Worm (Caenorhabditis elegans) whole organism, L3 larva: ENCODE results near the gene C01G6.3.

ENCODE experiments used
- R02D3.7 ChIP-seq: fragments of 150-350 bp; optimal IDR thresholded peaks from 2 replicates; lab custom pipeline; 2014; ENCODE audit warnings: missing biosample characterization, missing genetic modification characterization
- ZK546.5 ChIP-seq: sonication (generic microtip); optimal IDR thresholded peaks from 2 replicates; lab custom pipeline; 2017; ENCODE audit warnings: missing biosample characterization, missing genetic modification characterization
- aly-2 ChIP-seq: fragments of 150-350 bp; optimal IDR thresholded peaks from 2 replicates; lab custom pipeline; 2014; ENCODE audit warnings: missing biosample characterization, missing genetic modification characterization
- ama-1 ChIP-seq: fragments of 150-350 bp; optimal IDR thresholded peaks from 2 replicates; lab custom pipeline; 2018
- ceh-16 ChIP-seq: sonication (generic microtip); optimal IDR thresholded peaks from 2 replicates; lab custom pipeline; 2017; ENCODE audit warnings: missing biosample characterization, missing genetic modification characterization
- ceh-9 ChIP-seq: sonication (generic microtip); optimal IDR thresholded peaks from 2 replicates; lab custom pipeline; 2018; ENCODE audit warnings: missing biosample characterization, missing genetic modification characterization
- daf-12 ChIP-seq: fragments of 150-350 bp; optimal IDR thresholded peaks from 2 replicates; lab custom pipeline; 2014; ENCODE audit warnings: missing biosample characterization, missing genetic modification reagents, missing genetic modification characterization
- egl-5 ChIP-seq: fragments of 150-350 bp; optimal IDR thresholded peaks from 2 replicates; lab custom pipeline; 2017; ENCODE audit warnings: missing biosample characterization, missing genetic modification reagents, missing genetic modification characterization, inconsistent platforms
- elt-1 ChIP-seq: fragments of 150-350 bp; optimal IDR thresholded peaks from 2 replicates; lab custom pipeline; 2014; ENCODE audit warnings: missing biosample characterization, missing genetic modification characterization
- eor-1 ChIP-seq, 2 experiments: fragments of 150-350 bp; optimal IDR thresholded peaks; 2 replicates each; lab custom pipeline; 2014 to 2018; ENCODE audit warnings: missing biosample characterization in 2 of 2, missing genetic modification characterization in 2 of 2
- fkh-10 ChIP-seq: sonication (generic microtip); optimal IDR thresholded peaks from 2 replicates; lab custom pipeline; 2017; ENCODE audit warnings: missing biosample characterization, missing genetic modification reagents, missing genetic modification characterization
- fkh-2 ChIP-seq: fragments of 150-350 bp; optimal IDR thresholded peaks from 2 replicates; lab custom pipeline; 2014; ENCODE audit warnings: missing biosample characterization, missing genetic modification reagents, missing genetic modification characterization
- hmg-11 ChIP-seq: sonication (generic microtip); optimal IDR thresholded peaks from 2 replicates; lab custom pipeline; 2016; ENCODE audit warnings: missing genetic modification characterization, missing compliant biosample characterization
- lin-39 ChIP-seq: fragments of 150-350 bp; optimal IDR thresholded peaks from 2 replicates; lab custom pipeline; 2018; ENCODE audit warnings: missing biosample characterization, missing genetic modification reagents, missing genetic modification characterization
- lsy-12 ChIP-seq: sonication (generic microtip); optimal IDR thresholded peaks from 2 replicates; lab custom pipeline; 2016; ENCODE audit warnings: mild to moderate bottlenecking, missing genetic modification characterization, missing compliant biosample characterization
- mdl-1 ChIP-seq: fragments of 150-350 bp; optimal IDR thresholded peaks from 2 replicates; lab custom pipeline; 2014; ENCODE audit warnings: missing biosample characterization, missing genetic modification characterization
- mml-1 ChIP-seq: fragments of 150-350 bp; sonication (generic microtip); optimal IDR thresholded peaks from 3 replicates; lab custom pipeline; 2014; ENCODE audit warnings: missing biosample characterization, missing genetic modification characterization
- nfya-1 ChIP-seq: sonication (generic microtip); optimal IDR thresholded peaks from 2 replicates; lab custom pipeline; 2017; ENCODE audit warnings: missing genetic modification characterization, mild to moderate bottlenecking, missing compliant biosample characterization, antibody characterized with exemption, moderate library complexity; ENCODE audit not compliant: insufficient read depth
- nhr-12 ChIP-seq: fragments of 150-350 bp; optimal IDR thresholded peaks from 2 replicates; lab custom pipeline; 2014; ENCODE audit warnings: missing biosample characterization, missing genetic modification characterization
- nhr-237 ChIP-seq: fragments of 150-350 bp; optimal IDR thresholded peaks from 2 replicates; lab custom pipeline; 2014; ENCODE audit warnings: missing biosample characterization, missing genetic modification characterization
- nhr-25 ChIP-seq: sonication (generic microtip); optimal IDR thresholded peaks from 2 replicates; lab custom pipeline; 2017; ENCODE audit warnings: missing biosample characterization, missing genetic modification characterization
- nhr-43 ChIP-seq: sonication (generic microtip); optimal IDR thresholded peaks from 2 replicates; lab custom pipeline; 2016; ENCODE audit warnings: mild to moderate bottlenecking, missing genetic modification characterization, missing compliant biosample characterization; ENCODE audit not compliant: poor library complexity, severe bottlenecking
- nhr-76 ChIP-seq: fragments of 150-350 bp; sonication (generic microtip); optimal IDR thresholded peaks from 5 replicates; lab custom pipeline; 2014; ENCODE audit warnings: missing biosample characterization, missing genetic modification characterization
- nhr-77 ChIP-seq: fragments of 150-350 bp; optimal IDR thresholded peaks from 2 replicates; lab custom pipeline; 2014; ENCODE audit warnings: missing biosample characterization, missing genetic modification characterization
- pha-4 ChIP-seq: fragments of 150-350 bp; optimal IDR thresholded peaks from 2 replicates; lab custom pipeline; 2014; ENCODE audit warnings: missing biosample characterization, missing genetic modification reagents, missing genetic modification characterization
- skn-1 ChIP-seq: fragments of 150-350 bp; optimal IDR thresholded peaks from 2 replicates; lab custom pipeline; 2014; ENCODE audit warnings: missing biosample characterization, missing genetic modification characterization
- tbx-2 ChIP-seq: sonication (generic microtip); optimal IDR thresholded peaks from 2 replicates; lab custom pipeline; 2016; ENCODE audit warnings: mild to moderate bottlenecking, missing genetic modification characterization, missing compliant biosample characterization
- unc-39 ChIP-seq: sonication (generic microtip); optimal IDR thresholded peaks from 4 replicates; lab custom pipeline; 2017; ENCODE audit warnings: missing biosample characterization, missing genetic modification characterization
- zag-1 ChIP-seq: fragments of 150-350 bp; optimal IDR thresholded peaks from 2 replicates; lab custom pipeline; 2014; ENCODE audit warnings: missing biosample characterization, missing genetic modification characterization
- ztf-11 ChIP-seq: fragments of 150-350 bp; optimal IDR thresholded peaks from 2 replicates; lab custom pipeline; 2014; ENCODE audit warnings: missing biosample characterization, missing genetic modification characterization

Gene C01G6.3

DNA sequence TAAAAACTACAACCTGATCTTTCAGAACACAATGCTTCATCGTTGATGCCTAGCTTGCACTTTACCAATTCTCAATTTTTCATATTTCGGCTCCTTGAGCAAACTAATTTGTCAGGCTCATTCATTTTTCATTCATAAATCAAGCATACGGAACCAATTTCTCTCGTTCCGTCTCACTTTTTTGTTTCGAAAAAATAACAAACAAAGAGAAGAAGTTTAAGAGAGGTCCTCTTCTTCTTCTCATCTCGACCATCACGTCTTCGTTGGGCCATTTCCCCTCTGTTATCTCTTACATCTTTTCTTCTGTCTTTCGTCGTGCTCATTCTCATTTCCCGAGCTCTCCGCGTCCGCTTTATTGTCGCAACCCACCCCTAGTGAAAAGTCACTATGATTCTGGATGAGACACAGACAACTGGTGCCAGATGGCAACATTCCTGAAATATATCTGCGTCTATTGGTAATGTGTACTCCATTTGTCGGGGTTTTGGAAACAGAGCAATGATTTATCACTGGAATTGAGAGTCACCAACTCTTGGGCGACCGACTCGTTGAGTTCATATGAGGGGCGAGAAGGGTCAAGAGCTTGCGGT, 4.9 kb upstream of the C01G6.3 start:
- no peak for TF ChIP-seq eor-1 (tag; optimal IDR thresholded peaks at IDR 0.05; lab: Kevin White, UChicago)
- TF ChIP-seq nfya-1 (tag; lab: Kevin White, UChicago) = peak; percentile 64
- TF ChIP-seq egl-5 = peak; percentile 82
- no peak for TF ChIP-seq nhr-237
- TF ChIP-seq elt-1 (tag; lab: Kevin White, UChicago) = peak; percentile 50
- peak; percentile 82 for TF ChIP-seq lin-39 (tag; lab: Kevin White, UChicago)

ce11 chrII:9265705-9266104, 4.0 kb upstream of the C01G6.3 start:
- TF ChIP-seq skn-1 (tag; lab: Kevin White, UChicago) (no peak), tbx-2 (no peak), ztf-11 (tag; lab: Kevin White, UChicago) (no peak), ceh-16 (no peak), nhr-25 (no peak), daf-12 (no peak), hmg-11 (tag; lab: Kevin White, UChicago) (no peak), R02D3.7 (tag; lab: Kevin White, UChicago) (no peak), mdl-1 (tag; lab: Kevin White, UChicago) (no peak), nhr-77 (tag; lab: Kevin White, UChicago) (no peak)

ce11 chrII:9266252-9266651, 3.4 kb upstream of the C01G6.3 start:
- TF ChIP-seq nfya-1 (tag; lab: Kevin White, UChicago) (no peak), nhr-76 (tag; lab: Kevin White, UChicago) (no peak), nhr-43 (no peak), hmg-11 (tag; lab: Kevin White, UChicago) (no peak), fkh-10 (no peak), ZK546.5 (tag; lab: Kevin White, UChicago) (no peak), lin-39 (tag; lab: Kevin White, UChicago) (no peak), ceh-9 (tag; lab: Kevin White, UChicago) (no peak), elt-1 (tag; lab: Kevin White, UChicago) (no peak), aly-2 (tag; lab: Kevin White, UChicago) (no peak), pha-4 (tag; lab: Kevin White, UChicago) (no peak), nhr-237 (no peak), mdl-1 (tag; lab: Kevin White, UChicago) (no peak), ama-1 (lab: Kevin White, UChicago) (no peak), fkh-2 (tag; lab: Kevin White, UChicago) (no peak)

ce11 chrII:9266755-9267154, 2.9 kb upstream of the C01G6.3 start, which contains the start of gene C01G6.2:
Gene C01G6.2, plus strand, starts transcription at chrII:9267055.
- TF ChIP-seq nhr-12 (tag; lab: Kevin White, UChicago) = no peak
- TF ChIP-seq pha-4 (tag; lab: Kevin White, UChicago) = no peak
- no peak for TF ChIP-seq R02D3.7 (tag; lab: Kevin White, UChicago)
- TF ChIP-seq unc-39 (tag; lab: Kevin White, UChicago) = no peak
- no peak for TF ChIP-seq mdl-1 (tag; lab: Kevin White, UChicago)
- no peak for TF ChIP-seq eor-1 (tag; optimal IDR thresholded peaks at IDR 0.05; lab: Kevin White, UChicago)
- no peak for TF ChIP-seq daf-12
- TF ChIP-seq fkh-2 (tag; lab: Kevin White, UChicago) = no peak
- no peak for TF ChIP-seq zag-1
- no peak for TF ChIP-seq mml-1 (tag; lab: Kevin White, UChicago)
- TF ChIP-seq elt-1 (tag; lab: Kevin White, UChicago) = no peak

DNA sequence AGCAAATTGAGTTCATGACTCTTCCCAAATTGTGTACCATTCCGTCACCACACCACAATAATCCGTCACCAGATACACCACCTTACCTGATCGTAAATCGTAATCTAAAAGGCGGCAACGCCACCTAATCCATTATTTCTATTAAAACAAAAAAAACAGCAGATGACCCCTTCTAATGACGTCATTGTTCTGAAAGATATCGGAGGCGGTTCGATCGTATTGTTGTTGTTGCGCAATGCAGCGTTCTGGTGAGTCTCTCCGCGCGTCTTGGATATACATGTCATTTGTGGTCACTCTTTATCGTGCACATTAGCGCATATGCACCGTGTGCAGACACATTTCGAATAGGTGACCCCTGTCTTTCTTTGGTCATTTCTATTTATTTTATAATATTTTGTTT, 705 bp upstream of the C01G6.3 start:
- TF ChIP-seq lsy-12 (tag; lab: Kevin White, UChicago) = no peak
- no peak for TF ChIP-seq pha-4 (tag; lab: Kevin White, UChicago)
- no peak for TF ChIP-seq nhr-237

DNA sequence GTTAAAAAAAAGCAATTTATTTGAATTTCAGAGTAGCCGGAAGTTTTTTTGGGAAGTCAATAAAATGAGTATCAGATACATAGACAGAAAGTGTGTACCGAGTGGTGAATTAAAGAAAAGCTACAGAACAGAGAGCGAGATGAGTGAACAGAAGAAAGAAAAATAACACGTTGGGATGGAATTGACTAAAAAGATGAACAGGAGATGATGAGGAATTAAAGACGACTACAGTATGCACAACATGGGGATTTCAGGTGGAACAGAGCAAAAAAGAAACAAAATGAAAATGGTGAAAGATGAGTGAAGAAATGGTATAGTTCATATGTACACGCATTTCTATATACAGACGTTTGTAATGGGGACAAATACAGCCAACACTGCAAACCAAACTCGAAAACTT, 1.6 kb downstream of the C01G6.3 start:
- TF ChIP-seq elt-1 (tag; lab: Kevin White, UChicago) = no peak
- no peak for TF ChIP-seq ceh-9 (tag; lab: Kevin White, UChicago)
- no peak for TF ChIP-seq pha-4 (tag; lab: Kevin White, UChicago)
- no peak for TF ChIP-seq ZK546.5 (tag; lab: Kevin White, UChicago)
- no peak for TF ChIP-seq lin-39 (tag; lab: Kevin White, UChicago)
- TF ChIP-seq, all 47 proteins: peak for 0
